Worm (Caenorhabditis elegans) whole organism, mixed stage, embryonic: ENCODE data around the gene srt-16.

Experiments
- M03D4.4 ChIP-seq: sonication (generic microtip); optimal IDR thresholded peaks from 2 replicates; lab custom pipeline; 2017; ENCODE audit warnings: mild to moderate bottlenecking, missing genetic modification characterization, missing compliant biosample characterization
- bed-3 ChIP-seq: fragments of 200-800 bp; sonication (Bioruptor generic); optimal IDR thresholded peaks from 3 replicates; lab custom pipeline; 2018; ENCODE audit warnings: mild to moderate bottlenecking, missing genetic modification characterization, moderate library complexity, missing compliant biosample characterization
- ceh-43 ChIP-seq: fragments of 200-800 bp; sonication (Bioruptor generic); optimal IDR thresholded peaks from 2 replicates; lab custom pipeline; 2018; ENCODE audit warnings: mild to moderate bottlenecking, missing genetic modification characterization, moderate library complexity, missing compliant biosample characterization
- ceh-83 ChIP-seq: fragments of 200-800 bp; sonication (Bioruptor generic); optimal IDR thresholded peaks from 2 replicates; lab custom pipeline; 2018; ENCODE audit warnings: mild to moderate bottlenecking, missing genetic modification characterization, missing compliant biosample characterization
- ces-1 ChIP-seq: fragments of 150-350 bp; optimal IDR thresholded peaks from 2 replicates; lab custom pipeline; 2014; ENCODE audit warnings: missing biosample characterization, missing genetic modification reagents, missing genetic modification characterization
- cnd-1 ChIP-seq: fragments of 200-800 bp; sonication (Bioruptor generic); optimal IDR thresholded peaks from 2 replicates; lab custom pipeline; 2018; ENCODE audit warnings: mild to moderate bottlenecking, missing genetic modification characterization, missing compliant biosample characterization
- drap-1 ChIP-seq: fragments of 200-800 bp; sonication (Bioruptor generic); optimal IDR thresholded peaks from 3 replicates; lab custom pipeline; 2018; ENCODE audit warnings: mild to moderate bottlenecking, missing genetic modification characterization, missing compliant biosample characterization
- elt-1 ChIP-seq: sonication (generic microtip); optimal IDR thresholded peaks from 2 replicates; lab custom pipeline; 2017; ENCODE audit warnings: missing genetic modification characterization, mild to moderate bottlenecking, missing compliant biosample characterization, antibody characterized with exemption, moderate library complexity, borderline replicate concordance; ENCODE audit not compliant: insufficient read depth
- elt-3 ChIP-seq: fragments of 150-350 bp; optimal IDR thresholded peaks from 2 replicates; lab custom pipeline; 2014; ENCODE audit warnings: missing biosample characterization, missing genetic modification characterization
- flh-1 ChIP-seq: fragments of 200-800 bp; sonication (Bioruptor generic); optimal IDR thresholded peaks from 2 replicates; lab custom pipeline; 2018; ENCODE audit warnings: mild to moderate bottlenecking, missing genetic modification characterization, moderate library complexity, missing compliant biosample characterization
- ham-2 ChIP-seq: fragments of 200-800 bp; sonication (Bioruptor generic); optimal IDR thresholded peaks from 2 replicates; lab custom pipeline; 2018; ENCODE audit warnings: mild to moderate bottlenecking, missing genetic modification characterization, missing compliant biosample characterization
- hlh-1 ChIP-seq: fragments of 150-350 bp; optimal IDR thresholded peaks from 2 replicates; lab custom pipeline; 2014; ENCODE audit warnings: missing biosample characterization, missing genetic modification reagents, missing genetic modification characterization
- lin-13 ChIP-seq: fragments of 150-350 bp; optimal IDR thresholded peaks from 2 replicates; lab custom pipeline; 2014; ENCODE audit warnings: missing biosample characterization, missing genetic modification characterization
- lin-32 ChIP-seq: fragments of 200-800 bp; sonication (Bioruptor generic); optimal IDR thresholded peaks from 2 replicates; lab custom pipeline; 2018; ENCODE audit warnings: mild to moderate bottlenecking, missing genetic modification characterization, missing compliant biosample characterization
- lsy-2 ChIP-seq: fragments of 150-350 bp; optimal IDR thresholded peaks from 2 replicates; lab custom pipeline; 2014; ENCODE audit warnings: missing biosample characterization, missing genetic modification characterization
- mab-5 ChIP-seq: fragments of 150-350 bp; optimal IDR thresholded peaks from 2 replicates; lab custom pipeline; 2014; ENCODE audit warnings: missing biosample characterization, missing genetic modification characterization
- mep-1 ChIP-seq: fragments of 150-350 bp; optimal IDR thresholded peaks from 2 replicates; lab custom pipeline; 2017; ENCODE audit warnings: missing biosample characterization, missing genetic modification reagents, missing genetic modification characterization, inconsistent platforms
- mls-2 ChIP-seq: sonication (generic microtip); optimal IDR thresholded peaks from 2 replicates; lab custom pipeline; 2016; ENCODE audit warnings: mild to moderate bottlenecking, missing genetic modification characterization, moderate library complexity, missing compliant biosample characterization
- nhr-12 ChIP-seq: fragments of 150-350 bp; optimal IDR thresholded peaks from 2 replicates; lab custom pipeline; 2014; ENCODE audit warnings: missing biosample characterization, missing genetic modification characterization
- nhr-2 ChIP-seq: fragments of 150-350 bp; optimal IDR thresholded peaks from 2 replicates; lab custom pipeline; 2014; ENCODE audit warnings: missing biosample characterization, missing genetic modification characterization
- nhr-237 ChIP-seq: fragments of 150-350 bp; optimal IDR thresholded peaks from 2 replicates; lab custom pipeline; 2014; ENCODE audit warnings: missing biosample characterization, missing genetic modification characterization
- nhr-28 ChIP-seq: fragments of 150-350 bp; optimal IDR thresholded peaks from 2 replicates; lab custom pipeline; 2014; ENCODE audit warnings: missing biosample characterization, missing genetic modification characterization
- nhr-76 ChIP-seq: sonication (generic microtip); optimal IDR thresholded peaks from 2 replicates; lab custom pipeline; 2017; ENCODE audit warnings: missing biosample characterization, missing genetic modification characterization
- pha-4 ChIP-seq: fragments of 150-350 bp; optimal IDR thresholded peaks from 2 replicates; lab custom pipeline; 2018; ENCODE audit warnings: missing biosample characterization, missing genetic modification reagents, missing genetic modification characterization
- sem-2 ChIP-seq: fragments of 200-800 bp; sonication (Bioruptor generic); optimal IDR thresholded peaks from 2 replicates; lab custom pipeline; 2018; ENCODE audit warnings: mild to moderate bottlenecking, missing genetic modification characterization, missing compliant biosample characterization
- snpc-4 ChIP-seq: fragments of 150-350 bp; optimal IDR thresholded peaks from 2 replicates; lab custom pipeline; 2014; ENCODE audit warnings: missing biosample characterization, missing genetic modification characterization
- sptf-1 ChIP-seq: sonication (generic microtip); optimal IDR thresholded peaks from 2 replicates; lab custom pipeline; 2017; ENCODE audit warnings: mild to moderate bottlenecking, missing genetic modification characterization, moderate library complexity, missing compliant biosample characterization
- tbx-8 ChIP-seq: fragments of 200-800 bp; sonication (Bioruptor generic); optimal IDR thresholded peaks from 2 replicates; lab custom pipeline; 2018; ENCODE audit warnings: mild to moderate bottlenecking, missing genetic modification characterization, moderate library complexity, missing compliant biosample characterization
- unc-62 ChIP-seq: fragments of 150-350 bp; optimal IDR thresholded peaks from 2 replicates; lab custom pipeline; 2014; ENCODE audit warnings: missing biosample characterization, missing genetic modification reagents, missing genetic modification characterization
- zip-8 ChIP-seq: fragments of 150-350 bp; optimal IDR thresholded peaks from 2 replicates; lab custom pipeline; 2014; ENCODE audit warnings: missing biosample characterization, missing genetic modification characterization
- ztf-11 ChIP-seq: fragments of 150-350 bp; optimal IDR thresholded peaks from 2 replicates; lab custom pipeline; 2014; ENCODE audit warnings: missing biosample characterization, missing genetic modification characterization

The srt-16 gene

ce11 chrV:3054254-3054653 lies 10.1 kb downstream of the srt-16 start, which contains the start of gene C50H11.8:
Gene C50H11.8 (plus strand): TSS chrV:3054554.
- TF ChIP-seq ces-1 (GFP tag; lab: Kevin White, UChicago) (no peak), cnd-1 (no peak), ztf-11 (tag; lab: Kevin White, UChicago) (no peak), mab-5 (no peak), sptf-1 (tag; lab: Kevin White, UChicago) (no peak), hlh-1 (tag; lab: Kevin White, UChicago) (no peak), snpc-4 (tag; lab: Kevin White, UChicago) (no peak), M03D4.4 (tag; lab: Kevin White, UChicago) (no peak), sem-2 (GFP tag; lab: Kevin White, UChicago) (no peak), nhr-28 (no peak)

- no peak for TF ChIP-seq lin-13 (tag; lab: Kevin White, UChicago)
- TF ChIP-seq tbx-8 (GFP tag; lab: Kevin White, UChicago): no peak
- no peak for TF ChIP-seq nhr-2 (tag; lab: Kevin White, UChicago)
Observed at ce11 chrV:3046364-3046763, 18.0 kb downstream of the srt-16 start.

ce11 chrV:3044837-3045236 lies 19.5 kb downstream of the srt-16 start, which contains the start of gene F59D6.1:
Gene F59D6.1 (plus strand): TSS chrV:3045137.
- TF ChIP-seq nhr-2 (tag; lab: Kevin White, UChicago) (no peak), lin-13 (tag; lab: Kevin White, UChicago) (no peak), elt-3 (tag; lab: Kevin White, UChicago) (no peak), flh-1 (GFP tag; lab: Kevin White, UChicago) (no peak), drap-1 (GFP tag; lab: Kevin White, UChicago) (no peak), mep-1 (tag; lab: Kevin White, UChicago) (no peak), mls-2 (no peak), sem-2 (GFP tag; lab: Kevin White, UChicago) (no peak), tbx-8 (GFP tag; lab: Kevin White, UChicago) (no peak), bed-3 (GFP tag; lab: Kevin White, UChicago) (no peak), elt-1 (tag; lab: Kevin White, UChicago) (no peak), ces-1 (GFP tag; lab: Kevin White, UChicago) (no peak), zip-8 (tag; lab: Kevin White, UChicago) (no peak)

DNA sequence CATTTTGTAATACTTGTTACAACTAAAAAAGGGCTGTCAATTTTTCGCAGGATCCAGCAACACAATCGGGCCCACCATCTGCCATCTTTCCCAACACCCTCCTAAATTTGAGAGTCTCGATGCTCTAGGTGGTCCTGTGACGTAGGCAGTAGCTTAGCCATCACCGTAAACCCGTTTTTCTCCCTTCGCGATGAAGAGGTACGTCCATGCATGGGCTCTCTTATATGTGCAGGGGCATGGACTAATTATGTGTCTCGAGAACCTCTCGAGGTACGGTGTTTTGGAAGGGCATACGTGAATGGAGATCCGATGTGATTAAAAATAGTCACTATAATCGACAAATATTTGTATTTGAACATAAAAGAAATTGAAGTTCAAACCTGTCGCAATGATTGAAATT lies 23.4 kb downstream of the srt-16 start:
- no peak for TF ChIP-seq ztf-11 (tag; lab: Kevin White, UChicago)
- TF ChIP-seq snpc-4 (tag; lab: Kevin White, UChicago): no peak
- no peak for TF ChIP-seq nhr-237
- TF ChIP-seq ham-2 (GFP tag; lab: Kevin White, UChicago): no peak
- TF ChIP-seq lin-13 (tag; lab: Kevin White, UChicago): no peak
- TF ChIP-seq lsy-2 (tag; lab: Kevin White, UChicago): no peak
- TF ChIP-seq nhr-12 (tag; lab: Kevin White, UChicago): no peak
- TF ChIP-seq nhr-76: no peak
- no peak for TF ChIP-seq elt-1 (tag; lab: Kevin White, UChicago)
- TF ChIP-seq nhr-28: no peak
- no peak for TF ChIP-seq flh-1 (GFP tag; lab: Kevin White, UChicago)
- TF ChIP-seq, all 35 proteins: peak for 0

DNA sequence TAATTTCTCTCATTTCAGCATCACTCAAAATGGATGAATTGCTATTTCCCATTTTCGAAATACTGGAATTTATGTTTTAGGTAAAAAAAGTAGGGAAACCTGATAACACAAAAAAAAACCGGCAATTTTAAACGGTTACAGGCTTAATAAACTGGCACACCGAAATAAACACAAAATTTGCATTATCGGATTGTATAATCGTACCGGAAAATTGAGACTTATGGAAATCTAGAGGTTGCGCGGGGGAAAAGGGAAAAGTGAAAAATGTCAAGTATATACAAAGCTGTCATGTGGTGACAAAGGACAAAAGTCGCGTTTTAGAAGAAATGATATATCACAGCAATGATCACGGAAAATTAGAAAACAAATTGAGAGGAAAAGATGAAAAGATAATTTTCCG lies 25.0 kb downstream of the srt-16 start, which contains the start of gene chpf-2:
chpf-2 (minus strand) TSS at position 101 of the 400 bp plus-strand sequence.
- TF ChIP-seq lin-13 (tag; lab: Kevin White, UChicago) (no peak), mls-2 (no peak), snpc-4 (tag; lab: Kevin White, UChicago) (no peak), ces-1 (GFP tag; lab: Kevin White, UChicago) (no peak), mep-1 (tag; lab: Kevin White, UChicago) (no peak), ceh-83 (GFP tag; lab: Kevin White, UChicago) (no peak), M03D4.4 (tag; lab: Kevin White, UChicago) (no peak), nhr-2 (tag; lab: Kevin White, UChicago) (no peak), hlh-1 (tag; lab: Kevin White, UChicago) (no peak), ceh-43 (no peak), elt-3 (tag; lab: Kevin White, UChicago) (no peak), flh-1 (GFP tag; lab: Kevin White, UChicago) (no peak), pha-4 (tag; lab: Kevin White, UChicago) (no peak), cnd-1 (no peak), nhr-28 (no peak), mab-5 (no peak), unc-62 (GFP tag; lab: Kevin White, UChicago) (no peak), lin-32 (GFP tag; lab: Kevin White, UChicago) (no peak), drap-1 (GFP tag; lab: Kevin White, UChicago) (no peak)
